Worm (Caenorhabditis elegans): Measurements from ENCODE around the gene F59A1.6.

- TF ChIP-seq unc-39 (tag; optimal IDR thresholded peaks at IDR 0.05): no peak
- no peak for TF ChIP-seq nhr-12 (tag; optimal IDR thresholded peaks at IDR 0.05)
- TF ChIP-seq ZK546.5 (tag; optimal IDR thresholded peaks at IDR 0.05): no peak
- no peak for TF ChIP-seq lin-39 (tag; optimal IDR thresholded peaks at IDR 0.05)
These were observed 11.6 kb upstream of the F59A1.6 start, which contains the start of gene str-93 for ce11 chrV:17673343-17673742.
